Fruit fly (Drosophila melanogaster) whole organism, embryonic: ENCODE measurements around the gene CG44362.

Experiments
- CG1233 ChIP-seq: fragments of 200-800 bp; sonication (Bioruptor generic); optimal IDR thresholded peaks from 4 replicates; lab custom pipeline; 2018; ENCODE audit warnings: missing biosample characterization, mild to moderate bottlenecking, missing genetic modification characterization
- CG13123 ChIP-seq: fragments of 200-800 bp; sonication (Bioruptor generic); optimal IDR thresholded peaks from 2 replicates; lab custom pipeline; 2016; ENCODE audit warnings: missing biosample characterization, missing genetic modification characterization
- CG13287 ChIP-seq: fragments of 200-800 bp; sonication (Bioruptor generic); IDR thresholded peaks from 2 replicates; pipeline ENCODE4 v1.3.6; 2022; ENCODE audit warnings: missing biosample characterization, missing genetic modification characterization; ENCODE audit not compliant: partially characterized antibody
- CG14050 ChIP-seq: fragments of 200-800 bp; sonication (Bioruptor generic); IDR thresholded peaks from 3 replicates; pipeline ENCODE4 v1.3.6; 2022; ENCODE audit warnings: missing biosample characterization, missing genetic modification characterization
- CG15696 ChIP-seq: fragments of 200-800 bp; sonication (Bioruptor generic); optimal IDR thresholded peaks from 2 replicates; lab custom pipeline; 2019; ENCODE audit warnings: missing biosample characterization, mild to moderate bottlenecking, missing genetic modification characterization, moderate library complexity
- CG1603 ChIP-seq: fragments of 200-800 bp; sonication (Bioruptor generic); optimal IDR thresholded peaks from 2 replicates; lab custom pipeline; 2019; ENCODE audit warnings: missing biosample characterization, mild to moderate bottlenecking, missing genetic modification characterization, moderate library complexity
- CG1647 ChIP-seq: fragments of 200-800 bp; sonication (Bioruptor generic); optimal IDR thresholded peaks from 3 replicates; lab custom pipeline; 2016; ENCODE audit warnings: missing biosample characterization, missing genetic modification characterization
- CG17359 ChIP-seq: fragments of 200-800 bp; sonication (Bioruptor generic); optimal IDR thresholded peaks from 3 replicates; lab custom pipeline; 2018; ENCODE audit warnings: missing biosample characterization, mild to moderate bottlenecking, missing genetic modification characterization, moderate library complexity
- CG1832 ChIP-seq: fragments of 200-800 bp; sonication (Bioruptor generic); optimal IDR thresholded peaks from 2 replicates; lab custom pipeline; 2017; ENCODE audit warnings: missing biosample characterization, mild to moderate bottlenecking, missing genetic modification characterization, inconsistent platforms
- CG31441 ChIP-seq: fragments of 200-800 bp; sonication (Bioruptor generic); IDR thresholded peaks from 2 replicates; pipeline ENCODE4 v1.3.6; 2022; ENCODE audit warnings: missing biosample characterization, missing genetic modification characterization
- CG32767 ChIP-seq: fragments of 200-800 bp; sonication (Bioruptor generic); IDR thresholded peaks from 2 replicates; pipeline ENCODE4 v1.3.6; 2022; ENCODE audit warnings: missing biosample characterization, missing genetic modification characterization
- CG34422 ChIP-seq: fragments of 200-800 bp; sonication (Bioruptor generic); IDR thresholded peaks from 3 replicates; pipeline ENCODE4 v1.3.6; 2022; ENCODE audit warnings: missing biosample characterization, missing genetic modification characterization
- CG4282 ChIP-seq: fragments of 200-800 bp; sonication (Bioruptor generic); optimal IDR thresholded peaks from 2 replicates; lab custom pipeline; 2016; ENCODE audit warnings: missing biosample characterization, missing genetic modification characterization
- CG5245 ChIP-seq: fragments of 200-800 bp; sonication (Bioruptor generic); optimal IDR thresholded peaks from 3 replicates; lab custom pipeline; 2016; ENCODE audit warnings: missing biosample characterization, missing genetic modification characterization
- CG6175 ChIP-seq: fragments of 200-800 bp; sonication (Bioruptor generic); IDR thresholded peaks from 3 replicates; pipeline ENCODE4 v1.3.6; 2022; ENCODE audit warnings: missing biosample characterization, missing genetic modification characterization
- CG6254 ChIP-seq: fragments of 200-800 bp; sonication (Bioruptor generic); optimal IDR thresholded peaks from 3 replicates; lab custom pipeline; 2017; ENCODE audit warnings: mild to moderate bottlenecking, missing biosample characterization, missing genetic modification reagents, missing genetic modification characterization
- CG7357 ChIP-seq: fragments of 200-800 bp; sonication (Bioruptor generic); IDR thresholded peaks from 3 replicates; pipeline ENCODE4 v1.3.6; 2022; ENCODE audit warnings: missing biosample characterization, missing genetic modification characterization
- CG7372 ChIP-seq: fragments of 200-800 bp; sonication (Bioruptor generic); IDR thresholded peaks from 2 replicates; pipeline ENCODE4 v1.3.6; 2022; ENCODE audit warnings: missing biosample characterization, missing genetic modification characterization
- CG7987 ChIP-seq: fragments of 200-800 bp; sonication (Bioruptor generic); optimal IDR thresholded peaks from 2 replicates; lab custom pipeline; 2018; ENCODE audit warnings: missing biosample characterization, mild to moderate bottlenecking, missing genetic modification characterization, moderate library complexity
- CG9727 ChIP-seq: fragments of 200-800 bp; sonication (Bioruptor generic); optimal IDR thresholded peaks from 3 replicates; lab custom pipeline; 2017; ENCODE audit warnings: missing biosample characterization, mild to moderate bottlenecking, missing genetic modification characterization
- CG9797 ChIP-seq: fragments of 200-800 bp; sonication (Bioruptor generic); optimal IDR thresholded peaks from 3 replicates; lab custom pipeline; 2018; ENCODE audit warnings: missing biosample characterization, mild to moderate bottlenecking, missing genetic modification characterization
- CG9876 ChIP-seq: fragments of 200-800 bp; sonication (Bioruptor generic); optimal IDR thresholded peaks from 2 replicates; lab custom pipeline; 2016; ENCODE audit warnings: missing biosample characterization, missing genetic modification characterization
- CTCF ChIP-seq: fragments of 200-800 bp; sonication (Bioruptor generic); optimal IDR thresholded peaks from 2 replicates; lab custom pipeline; 2017; ENCODE audit warnings: missing biosample characterization, mild to moderate bottlenecking, missing genetic modification characterization, moderate library complexity
- Camta ChIP-seq: fragments of 200-800 bp; sonication (Bioruptor generic); optimal IDR thresholded peaks from 2 replicates; lab custom pipeline; 2016; ENCODE audit warnings: missing biosample characterization, missing genetic modification characterization
- Elba2 ChIP-seq: fragments of 200-800 bp; sonication (Bioruptor generic); optimal IDR thresholded peaks from 3 replicates; lab custom pipeline; 2016; ENCODE audit warnings: missing biosample characterization, missing genetic modification characterization
- Fer2 ChIP-seq: fragments of 200-800 bp; sonication (Bioruptor generic); optimal IDR thresholded peaks from 2 replicates; lab custom pipeline; 2018; ENCODE audit warnings: missing biosample characterization, mild to moderate bottlenecking, missing genetic modification characterization, moderate library complexity
- Myb ChIP-seq: fragments of 200-800 bp; sonication (Bioruptor generic); optimal IDR thresholded peaks from 2 replicates; lab custom pipeline; 2016; ENCODE audit warnings: missing biosample characterization, missing genetic modification characterization
- NFAT ChIP-seq: fragments of 200-800 bp; sonication (Bioruptor generic); IDR thresholded peaks from 2 replicates; pipeline ENCODE4 v1.3.6; 2022; ENCODE audit warnings: missing biosample characterization, missing genetic modification characterization
- Opbp ChIP-seq: fragments of 200-800 bp; sonication (Bioruptor generic); IDR thresholded peaks from 3 replicates; pipeline ENCODE4 v1.3.6; 2022; ENCODE audit warnings: missing biosample characterization, missing genetic modification characterization; ENCODE audit not compliant: partially characterized antibody
- Optix ChIP-seq: fragments of 200-800 bp; sonication (Bioruptor generic); IDR thresholded peaks from 3 replicates; pipeline ENCODE4 v1.3.6; 2022; ENCODE audit warnings: missing biosample characterization, missing genetic modification characterization
- Ptx1 ChIP-seq: fragments of 200-800 bp; sonication (Bioruptor generic); IDR thresholded peaks from 2 replicates; pipeline ENCODE4 v1.3.6; 2022; ENCODE audit warnings: missing biosample characterization, missing genetic modification characterization
- Taf1 ChIP-seq: fragments of 200-800 bp; sonication (Bioruptor generic); IDR thresholded peaks from 2 replicates; pipeline ENCODE4 v1.3.6; 2022; ENCODE audit warnings: missing biosample characterization, missing genetic modification characterization
- ab ChIP-seq: fragments of 200-800 bp; sonication (Bioruptor generic); optimal IDR thresholded peaks from 2 replicates; lab custom pipeline; 2016; ENCODE audit warnings: missing biosample characterization, missing genetic modification characterization
- ato ChIP-seq: fragments of 200-800 bp; sonication (Bioruptor generic); IDR thresholded peaks from 2 replicates; pipeline ENCODE4 v1.3.6; 2022; ENCODE audit warnings: missing biosample characterization, missing genetic modification characterization; ENCODE audit not compliant: partially characterized antibody
- bcd ChIP-seq: fragments of 200-800 bp; sonication (Bioruptor generic); optimal IDR thresholded peaks from 2 replicates; lab custom pipeline; 2017; ENCODE audit warnings: missing biosample characterization, mild to moderate bottlenecking, missing genetic modification characterization
- bigmax ChIP-seq: fragments of 200-800 bp; sonication (Bioruptor generic); optimal IDR thresholded peaks from 2 replicates; lab custom pipeline; 2018; ENCODE audit warnings: missing biosample characterization, mild to moderate bottlenecking, missing genetic modification characterization
- bsh ChIP-seq, 2 experiments: fragments of 200-800 bp; sonication (Bioruptor generic); optimal IDR thresholded peaks; 2 replicates each; lab custom pipeline; 2017 to 2018; ENCODE audit warnings: mild to moderate bottlenecking in 2 of 2, missing biosample characterization in 2 of 2, missing genetic modification characterization in 2 of 2, moderate library complexity in 1 of 2
- chif ChIP-seq, 2 experiments: fragments of 200-800 bp; sonication (Bioruptor generic); optimal IDR thresholded peaks; 3 replicates each; lab custom pipeline; 2016; ENCODE audit warnings: missing biosample characterization in 2 of 2, missing genetic modification characterization in 2 of 2
- crc ChIP-seq: fragments of 200-800 bp; sonication (Bioruptor generic); optimal IDR thresholded peaks from 2 replicates; lab custom pipeline; 2016; ENCODE audit warnings: missing biosample characterization, missing genetic modification characterization
- inv ChIP-seq: fragments of 200-800 bp; sonication (Bioruptor generic); IDR thresholded peaks from 2 replicates; pipeline ENCODE4 v1.3.6; 2022; ENCODE audit warnings: missing biosample characterization, missing genetic modification characterization; ENCODE audit not compliant: partially characterized antibody
- jing ChIP-seq: fragments of 200-800 bp; sonication (Bioruptor generic); optimal IDR thresholded peaks from 2 replicates; lab custom pipeline; 2018; ENCODE audit warnings: missing biosample characterization, mild to moderate bottlenecking, missing genetic modification characterization
- ken ChIP-seq: fragments of 200-800 bp; sonication (Bioruptor generic); IDR thresholded peaks from 3 replicates; pipeline ENCODE4 v1.3.6; 2022; ENCODE audit warnings: missing biosample characterization, missing genetic modification characterization
- peb ChIP-seq: fragments of 200-800 bp; sonication (Bioruptor generic); IDR thresholded peaks from 2 replicates; pipeline ENCODE4 v1.3.6; 2022; ENCODE audit warnings: missing biosample characterization, missing genetic modification characterization
- pho ChIP-seq: fragments of 200-800 bp; sonication (Bioruptor generic); optimal IDR thresholded peaks from 2 replicates; lab custom pipeline; 2016; ENCODE audit warnings: missing biosample characterization, missing genetic modification characterization
- ro ChIP-seq: fragments of 200-800 bp; sonication (Bioruptor generic); IDR thresholded peaks from 2 replicates; pipeline ENCODE4 v1.3.6; 2022; ENCODE audit warnings: missing biosample characterization, missing genetic modification characterization
- salm ChIP-seq: fragments of 200-800 bp; sonication (Bioruptor generic); optimal IDR thresholded peaks from 2 replicates; lab custom pipeline; 2018; ENCODE audit warnings: missing biosample characterization, mild to moderate bottlenecking, missing genetic modification characterization
- sisA ChIP-seq: fragments of 200-800 bp; sonication (Bioruptor generic); IDR thresholded peaks from 2 replicates; pipeline ENCODE4 v1.3.6; 2022; ENCODE audit warnings: missing biosample characterization, missing genetic modification characterization
- tio ChIP-seq: fragments of 200-800 bp; sonication (Bioruptor generic); optimal IDR thresholded peaks from 2 replicates; lab custom pipeline; 2017; ENCODE audit warnings: missing biosample characterization, missing genetic modification characterization, inconsistent platforms
- twi ChIP-seq: fragments of 200-800 bp; optimal IDR thresholded peaks from 2 replicates; lab custom pipeline; 2019; ENCODE audit warnings: missing biosample characterization, mild to moderate bottlenecking, missing genetic modification characterization, moderate library complexity
- vnd ChIP-seq: fragments of 200-800 bp; sonication (Bioruptor generic); IDR thresholded peaks from 3 replicates; pipeline ENCODE4 v1.3.6; 2022; ENCODE audit warnings: missing biosample characterization, missing genetic modification characterization; ENCODE audit not compliant: partially characterized antibody
- vvl ChIP-seq: fragments of 200-800 bp; sonication (Bioruptor generic); IDR thresholded peaks from 2 replicates; pipeline ENCODE4 v1.3.6; 2022; ENCODE audit warnings: missing biosample characterization, missing genetic modification characterization
- wdn ChIP-seq: fragments of 200-800 bp; sonication (Bioruptor generic); IDR thresholded peaks from 2 replicates; pipeline ENCODE4 v1.3.6; 2022; ENCODE audit warnings: missing biosample characterization, missing genetic modification characterization

CG44362 gene

dm6 chr3L:11375304-11375703 lies 22.0 kb upstream of the CG44362 start (continued):
- TF ChIP-seq vnd (GFP tag; lab: Robert Waterston, UW) (no peak), Optix (GFP tag; lab: Robert Waterston, UW) (peak; percentile 48; the same call in 1 of the 3 replicates), bcd (GFP tag; lab: Kevin White, UChicago) (peak; percentile 45), CG6254 (GFP tag; lab: Kevin White, UChicago) (peak; percentile 83), crc (GFP tag; lab: Kevin White, UChicago) (peak; percentile 18), vvl (peak; percentile 81), Fer2 (no peak), Elba2 (GFP tag; lab: Kevin White, UChicago) (no peak), salm (peak; percentile 61), pho (GFP tag; lab: Kevin White, UChicago) (no peak), CG7372 (GFP tag; lab: Robert Waterston, UW) (no peak), CTCF (GFP tag; lab: Kevin White, UChicago) (peak; percentile 26), inv (GFP tag; lab: Robert Waterston, UW) (no peak), ken (peak; percentile 54; the same call in 2 of the 3 replicates), CG6175 (no peak), Taf1 (no peak), CG1647 (peak; percentile 49), bigmax (no peak), CG5245 (peak; percentile 64), Myb (GFP tag; lab: Kevin White, UChicago) (no peak), CG1832 (no peak), ab (GFP tag; lab: Kevin White, UChicago) (no peak), CG7357 (GFP tag; lab: Robert Waterston, UW) (no peak), Ptx1 (GFP tag; lab: Robert Waterston, UW) (peak; percentile 42; the same call in 1 of the 2 replicates), CG1233 (GFP tag; lab: Kevin White, UChicago) (peak; percentile 56), CG13287 (no peak), NFAT (no peak), ato (GFP tag; lab: Robert Waterston, UW) (no peak), CG34422 (GFP tag; lab: Robert Waterston, UW) (peak; percentile 54; the same call in 1 of the 3 replicates), CG9727 (peak; percentile 84), sisA (GFP tag; lab: Robert Waterston, UW) (peak; percentile 63), CG14050 (GFP tag; lab: Robert Waterston, UW) (peak; percentile 44; the same call in 1 of the 3 replicates), ro (GFP tag; lab: Robert Waterston, UW) (peak; percentile 60; the same call in 1 of the 2 replicates), CG13123 (no peak), Camta (GFP tag; lab: Kevin White, UChicago) (peak; percentile 27), tio (GFP tag; lab: Kevin White, UChicago) (peak; percentile 53), Opbp (GFP tag; lab: Robert Waterston, UW) (no peak), bsh (GFP tag; optimal IDR thresholded peaks at IDR 0.05; lab: Kevin White, UChicago) (peak; percentile 22 to 88), CG32767 (GFP tag; lab: Robert Waterston, UW) (peak; percentile 33; the same call in 1 of the 2 replicates), CG9797 (no peak), CG7987 (GFP tag; lab: Kevin White, UChicago) (no peak), twi (tag; lab: Kevin White, UChicago) (peak; percentile 79), CG17359 (tag; lab: Kevin White, UChicago) (peak; percentile 57), CG4282 (no peak), jing (GFP tag; lab: Kevin White, UChicago) (peak; percentile 61), chif (GFP tag; optimal IDR thresholded peaks at IDR 0.05; lab: Kevin White, UChicago) (peak; percentile 50 to 80), CG15696 (tag; lab: Kevin White, UChicago) (peak; percentile 82), wdn (GFP tag; lab: Robert Waterston, UW) (no peak), peb (GFP tag; lab: Robert Waterston, UW) (peak; percentile 50; the same call in 1 of the 2 replicates), CG1603 (tag; lab: Kevin White, UChicago) (peak; percentile 47), CG9876 (GFP tag; lab: Kevin White, UChicago) (no peak), CG31441 (GFP tag; lab: Robert Waterston, UW) (peak; percentile 86)
